Fruit fly (Drosophila melanogaster): ENCODE data around the gene CG15641.
A peak's percentile ranks its signal among the peaks of the same experiment; 100 is the strongest.

Gene CG15641

DNA sequence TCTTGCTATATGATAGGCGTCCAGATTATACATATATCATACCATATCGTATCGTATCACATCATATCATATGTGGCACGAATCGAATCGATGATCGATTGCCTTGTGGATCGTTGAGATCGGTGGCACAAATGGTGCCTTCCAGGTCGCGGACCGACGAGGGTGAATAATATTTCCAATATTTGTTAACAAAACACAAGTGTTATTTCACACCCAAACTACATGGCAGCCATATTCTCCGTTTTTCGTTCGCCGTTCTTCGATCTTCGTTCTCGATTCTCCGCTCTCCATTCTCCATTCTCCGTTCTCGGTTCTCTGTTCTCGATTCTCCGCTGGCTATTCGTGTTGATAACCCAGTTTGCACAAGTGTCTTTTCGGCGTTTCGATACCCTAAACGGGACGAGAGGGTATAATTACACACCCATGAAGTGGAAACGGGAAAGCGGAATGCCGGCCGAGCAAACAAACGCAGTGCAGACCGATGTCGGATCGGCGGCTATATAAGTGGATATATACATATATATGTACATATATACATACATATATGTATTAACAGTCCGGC, 34.1 kb downstream of the CG15641 start:
- TF ChIP-seq Mio (GFP tag; optimal IDR thresholded peaks at IDR 0.05) (no peak), Rel (GFP tag; optimal IDR thresholded peaks at IDR 0.05) (no peak), Rel (tag; optimal IDR thresholded peaks at IDR 0.05) (no peak), br (GFP tag; optimal IDR thresholded peaks at IDR 0.05) (no peak), CG32264 (GFP tag; optimal IDR thresholded peaks at IDR 0.05) (no peak), Hnf4 (GFP tag; optimal IDR thresholded peaks at IDR 0.05) (no peak), CG9705 (GFP tag; optimal IDR thresholded peaks at IDR 0.05) (no peak), N (GFP tag; optimal IDR thresholded peaks at IDR 0.05) (no peak), Dif (GFP tag; optimal IDR thresholded peaks at IDR 0.05; ENCODE audit: partially characterized antibody) (no peak), pan (optimal IDR thresholded peaks at IDR 0.05) (no peak), usp (GFP tag; optimal IDR thresholded peaks at IDR 0.05) (no peak), psq (GFP tag; optimal IDR thresholded peaks at IDR 0.05) (peak; percentile 45), Dfd (GFP tag; optimal IDR thresholded peaks at IDR 0.05) (no peak), Jra (GFP tag; optimal IDR thresholded peaks at IDR 0.05) (no peak), Vsx2 (GFP tag; optimal IDR thresholded peaks at IDR 0.05; ENCODE audit: partially characterized antibody) (no peak), OdsH (GFP tag; optimal IDR thresholded peaks at IDR 0.05) (no peak), brk (GFP tag; optimal IDR thresholded peaks at IDR 0.05) (no peak), rgr (GFP tag; optimal IDR thresholded peaks at IDR 0.05) (peak; percentile 25), Hr78 (GFP tag; optimal IDR thresholded peaks at IDR 0.05) (no peak), dl (GFP tag; optimal IDR thresholded peaks at IDR 0.05; ENCODE audit: insufficient read depth in 1 of 2, partially characterized antibody in 2 of 2) (peak in 1 of 2 experiments; percentile 39), fru (GFP tag; optimal IDR thresholded peaks at IDR 0.05) (no peak), jim (GFP tag; optimal IDR thresholded peaks at IDR 0.05) (no peak), Hr83 (GFP tag; optimal IDR thresholded peaks at IDR 0.05; ENCODE audit: poor library complexity, severe bottlenecking) (peak; percentile 75), sv (GFP tag; optimal IDR thresholded peaks at IDR 0.05) (no peak), woc (GFP tag; optimal IDR thresholded peaks at IDR 0.05) (no peak), foxo (GFP tag; optimal IDR thresholded peaks at IDR 0.05) (no peak), HLH106 (tag; optimal IDR thresholded peaks at IDR 0.05) (no peak)

DNA sequence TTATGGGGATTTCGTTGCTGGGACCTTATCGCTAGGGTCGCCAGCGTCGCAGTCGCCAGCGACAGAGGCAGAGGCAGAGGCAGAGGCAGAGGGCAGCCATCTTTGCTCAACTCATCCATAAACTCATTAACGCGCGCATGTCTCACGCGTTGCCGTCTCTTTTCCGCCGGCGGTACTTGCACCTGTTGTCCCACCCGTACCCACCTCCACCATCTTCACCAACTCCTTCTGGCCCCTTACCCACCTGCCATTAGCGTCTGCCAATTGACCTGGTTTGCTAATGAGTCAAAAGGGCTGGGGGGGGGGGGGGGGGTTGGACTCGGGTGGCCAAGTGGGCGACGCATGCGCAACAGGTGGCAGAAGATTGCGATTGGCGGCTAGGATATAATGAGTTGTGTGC, 35.2 kb downstream of the CG15641 start:
- TF ChIP-seq h (GFP tag; optimal IDR thresholded peaks at IDR 0.05) (no peak), GATAd (GFP tag; optimal IDR thresholded peaks at IDR 0.05) (no peak), Rel (GFP tag; optimal IDR thresholded peaks at IDR 0.05) (no peak), Rel (tag; optimal IDR thresholded peaks at IDR 0.05) (peak; percentile 48), usp (GFP tag; optimal IDR thresholded peaks at IDR 0.05) (no peak), OdsH (GFP tag; optimal IDR thresholded peaks at IDR 0.05) (no peak), woc (GFP tag; optimal IDR thresholded peaks at IDR 0.05) (no peak)

DNA sequence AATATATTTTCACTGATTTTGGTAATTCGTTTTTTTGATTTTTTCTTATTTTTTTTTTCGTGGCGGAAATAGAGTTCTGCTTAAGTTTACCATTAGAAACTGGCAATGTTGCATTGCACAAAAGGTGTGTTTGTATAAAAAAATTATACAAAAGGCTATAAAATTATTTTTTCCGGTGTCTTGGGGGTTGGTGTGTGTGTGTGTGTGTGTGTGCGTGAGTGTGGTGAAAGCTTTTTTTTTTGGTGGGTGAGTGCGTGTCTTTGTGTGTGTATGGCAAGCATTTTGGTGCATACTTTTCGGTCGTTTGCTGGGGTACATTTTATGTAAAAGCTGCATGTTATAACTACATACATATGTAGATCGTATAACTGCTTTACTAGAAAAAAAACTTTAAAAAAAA, 43.7 kb downstream of the CG15641 start:
- TF ChIP-seq Dfd (GFP tag; optimal IDR thresholded peaks at IDR 0.05) (no peak), CG9705 (GFP tag; optimal IDR thresholded peaks at IDR 0.05) (no peak), rgr (GFP tag; optimal IDR thresholded peaks at IDR 0.05) (peak; percentile 52), foxo (GFP tag; optimal IDR thresholded peaks at IDR 0.05) (peak in 1 of 2 experiments; percentile 68), Jra (GFP tag; optimal IDR thresholded peaks at IDR 0.05) (no peak), Mio (GFP tag; optimal IDR thresholded peaks at IDR 0.05) (no peak), psq (GFP tag; optimal IDR thresholded peaks at IDR 0.05) (peak; percentile 48), usp (GFP tag; optimal IDR thresholded peaks at IDR 0.05) (no peak), br (GFP tag; optimal IDR thresholded peaks at IDR 0.05) (peak; percentile 35), dsf (GFP tag; optimal IDR thresholded peaks at IDR 0.05; ENCODE audit: borderline replicate concordance) (no peak), ey (GFP tag; optimal IDR thresholded peaks at IDR 0.05) (peak; percentile 57), sage (GFP tag; optimal IDR thresholded peaks at IDR 0.05) (peak; percentile 10), N (GFP tag; optimal IDR thresholded peaks at IDR 0.05) (peak; percentile 9), Myc (optimal IDR thresholded peaks at IDR 0.05) (peak; percentile 22), OdsH (GFP tag; optimal IDR thresholded peaks at IDR 0.05) (peak; percentile 50), brk (GFP tag; optimal IDR thresholded peaks at IDR 0.05) (no peak), Sp1 (GFP tag; optimal IDR thresholded peaks at IDR 0.05) (peak; percentile 0), fru (GFP tag; optimal IDR thresholded peaks at IDR 0.05) (peak; percentile 41), h (GFP tag; optimal IDR thresholded peaks at IDR 0.05) (peak; percentile 75), GATAd (GFP tag; optimal IDR thresholded peaks at IDR 0.05) (no peak)
